Worm (Caenorhabditis elegans): ENCODE results near the gene qua-1.

The qua-1 gene

ce11 chrII:8222309-8223065 lies 23.9 kb downstream of the qua-1 start, which contains the start of gene dab-1 (continued):
- TF ChIP-seq mab-9 (GFP tag; IDR thresholded peaks at IDR 0.05) (no peak), ceh-82 (tag; optimal IDR thresholded peaks at IDR 0.05) (peak in 1 of 3 experiments; percentile 30), efl-1 (optimal IDR thresholded peaks at IDR 0.05) (peak; percentile 4 to 11), efl-1 (GFP tag; optimal IDR thresholded peaks at IDR 0.05 in 1 of 2) (peak in 1 of 2 experiments; percentile 69), tlp-1 (tag; optimal IDR thresholded peaks at IDR 0.05) (no peak), fkh-10 (GFP tag; optimal IDR thresholded peaks at IDR 0.05) (no peak), ceh-8 (GFP tag; optimal IDR thresholded peaks at IDR 0.05) (no peak), dpl-1 (GFP tag; optimal IDR thresholded peaks at IDR 0.05) (no peak), nhr-11 (tag; optimal IDR thresholded peaks at IDR 0.05) (no peak), xbp-1 (tag; optimal IDR thresholded peaks at IDR 0.05) (no peak), hlh-17 (GFP tag; optimal IDR thresholded peaks at IDR 0.05; ENCODE audit: borderline replicate concordance) (no peak), unc-30 (tag; optimal IDR thresholded peaks at IDR 0.05) (no peak), lin-39 (tag; optimal IDR thresholded peaks at IDR 0.05) (no peak), F16B12.6 (tag; optimal IDR thresholded peaks at IDR 0.05) (no peak), snpc-4 (tag; optimal IDR thresholded peaks at IDR 0.05) (no peak), unc-98 (GFP tag; IDR thresholded peaks at IDR 0.05) (no peak), vab-15 (tag; optimal IDR thresholded peaks at IDR 0.05) (no peak), aha-1 (tag; optimal IDR thresholded peaks at IDR 0.05) (no peak), C16A3.4 (tag; optimal IDR thresholded peaks at IDR 0.05) (no peak), mep-1 (tag; optimal IDR thresholded peaks at IDR 0.05) (peak; percentile 55), lin-13 (GFP tag; optimal IDR thresholded peaks at IDR 0.05) (no peak), fkh-8 (tag; optimal IDR thresholded peaks at IDR 0.05) (no peak), isw-1 (GFP tag; IDR thresholded peaks at IDR 0.05) (no peak), nhr-85 (tag) (peak; percentile 83), ceh-88 (GFP tag; IDR thresholded peaks at IDR 0.05) (no peak), ets-5 (GFP tag; IDR thresholded peaks at IDR 0.05) (no peak), sup-37 (GFP tag; optimal IDR thresholded peaks at IDR 0.05) (no peak), sox-4 (tag; optimal IDR thresholded peaks at IDR 0.05) (no peak), pax-3 (tag; optimal IDR thresholded peaks at IDR 0.05) (no peak), nhr-90 (tag; optimal IDR thresholded peaks at IDR 0.05; ENCODE audit: poor library complexity) (no peak), unc-86 (tag; optimal IDR thresholded peaks at IDR 0.05) (no peak), blmp-1 (tag; optimal IDR thresholded peaks at IDR 0.05) (peak; percentile 91), ceh-90 (tag; optimal IDR thresholded peaks at IDR 0.05) (no peak), ama-1 (optimal IDR thresholded peaks at IDR 0.05) (no peak), unc-62 (GFP tag; optimal IDR thresholded peaks at IDR 0.05) (no peak), egl-13 (tag; optimal IDR thresholded peaks at IDR 0.05) (no peak), nhr-71 (tag; optimal IDR thresholded peaks at IDR 0.05) (peak; percentile 34), mef-2 (tag; optimal IDR thresholded peaks at IDR 0.05) (no peak), tbx-2 (tag; optimal IDR thresholded peaks at IDR 0.05) (peak; percentile 0), jun-1 (tag; optimal IDR thresholded peaks at IDR 0.05) (no peak), efl-3 (GFP tag; optimal IDR thresholded peaks at IDR 0.05) (no peak), ztf-4 (tag; optimal IDR thresholded peaks at IDR 0.05) (no peak), lin-15B (tag; optimal IDR thresholded peaks at IDR 0.05) (no peak), nhr-76 (tag; optimal IDR thresholded peaks at IDR 0.05) (no peak)

- no peak for TF ChIP-seq irx-1 (tag; optimal IDR thresholded peaks at IDR 0.05)
- TF ChIP-seq tbx-2 (tag; optimal IDR thresholded peaks at IDR 0.05), result no peak
- TF ChIP-seq nhr-85 (tag), result peak; percentile 41
- no peak for TF ChIP-seq jun-1 (tag; optimal IDR thresholded peaks at IDR 0.05)
- no peak for TF ChIP-seq dpl-1 (GFP tag; optimal IDR thresholded peaks at IDR 0.05)
- no peak for TF ChIP-seq Y116A8C.19 (tag; optimal IDR thresholded peaks at IDR 0.05; ENCODE audit: borderline replicate concordance)
Measured at ce11 chrII:8223422-8223821, 24.8 kb downstream of the qua-1 start.
